Fruit fly (Drosophila melanogaster) whole organism, embryonic: ENCODE data around the gene tsh.

Experiments used
- Antp ChIP-seq: fragments of 200-800 bp; sonication (Bioruptor generic); optimal IDR thresholded peaks from 3 replicates; lab custom pipeline; 2016; ENCODE audit warnings: missing biosample characterization, missing genetic modification characterization
- Bteb2 ChIP-seq: fragments of 200-800 bp; sonication (Bioruptor generic); optimal IDR thresholded peaks from 2 replicates; lab custom pipeline; 2016; ENCODE audit warnings: missing biosample characterization, missing genetic modification characterization
- CG10267 ChIP-seq: fragments of 200-800 bp; sonication (Bioruptor generic); optimal IDR thresholded peaks from 2 replicates; lab custom pipeline; 2018; ENCODE audit warnings: missing biosample characterization, mild to moderate bottlenecking, missing genetic modification characterization, moderate library complexity
- CG11560 ChIP-seq: fragments of 200-800 bp; sonication (Bioruptor generic); IDR thresholded peaks from 3 replicates; pipeline ENCODE4 v1.3.6; 2022; ENCODE audit warnings: missing biosample characterization, missing genetic modification characterization
- CG11723 ChIP-seq: fragments of 200-800 bp; sonication (Bioruptor generic); optimal IDR thresholded peaks from 2 replicates; lab custom pipeline; 2017; ENCODE audit warnings: missing biosample characterization, mild to moderate bottlenecking, missing genetic modification characterization
- CG12155 ChIP-seq: fragments of 200-800 bp; sonication (Bioruptor generic); optimal IDR thresholded peaks from 3 replicates; lab custom pipeline; 2016; ENCODE audit warnings: missing biosample characterization, missing genetic modification characterization
- CG12769 ChIP-seq: fragments of 200-800 bp; sonication (Bioruptor generic); optimal IDR thresholded peaks from 2 replicates; lab custom pipeline; 2019; ENCODE audit warnings: missing biosample characterization, mild to moderate bottlenecking, missing genetic modification characterization, moderate library complexity
- CG13894 ChIP-seq: fragments of 200-800 bp; sonication (Bioruptor generic); optimal IDR thresholded peaks from 3 replicates; lab custom pipeline; 2018; ENCODE audit warnings: missing biosample characterization, mild to moderate bottlenecking, missing genetic modification characterization, moderate library complexity
- CG14860 ChIP-seq: fragments of 200-800 bp; sonication (Bioruptor generic); IDR thresholded peaks from 3 replicates; pipeline ENCODE4 v1.3.6; 2022; ENCODE audit warnings: missing biosample characterization, missing genetic modification characterization; ENCODE audit not compliant: partially characterized antibody
- CG15269 ChIP-seq: fragments of 200-800 bp; sonication (Bioruptor generic); optimal IDR thresholded peaks from 2 replicates; lab custom pipeline; 2018; ENCODE audit warnings: missing biosample characterization, mild to moderate bottlenecking, missing genetic modification characterization, moderate library complexity
- CG15696 ChIP-seq: fragments of 200-800 bp; sonication (Bioruptor generic); optimal IDR thresholded peaks from 2 replicates; lab custom pipeline; 2019; ENCODE audit warnings: missing biosample characterization, mild to moderate bottlenecking, missing genetic modification characterization, moderate library complexity
- CG16813 ChIP-seq: fragments of 200-800 bp; sonication (Bioruptor generic); IDR thresholded peaks from 3 replicates; pipeline ENCODE4 v1.3.6; 2022; ENCODE audit warnings: missing biosample characterization, missing genetic modification characterization; ENCODE audit not compliant: partially characterized antibody
- CG2120 ChIP-seq: fragments of 200-800 bp; sonication (Bioruptor generic); optimal IDR thresholded peaks from 3 replicates; lab custom pipeline; 2016; ENCODE audit warnings: missing biosample characterization, missing genetic modification characterization
- CG2202 ChIP-seq: fragments of 200-800 bp; sonication (Bioruptor generic); optimal IDR thresholded peaks from 2 replicates; lab custom pipeline; 2018; ENCODE audit warnings: missing biosample characterization, mild to moderate bottlenecking, missing genetic modification characterization
- CG33557 ChIP-seq: fragments of 200-800 bp; sonication (Bioruptor generic); optimal IDR thresholded peaks from 2 replicates; lab custom pipeline; 2019; ENCODE audit warnings: missing biosample characterization, mild to moderate bottlenecking, missing genetic modification characterization, moderate library complexity
- CG34224 ChIP-seq: fragments of 200-800 bp; sonication (Bioruptor generic); IDR thresholded peaks from 3 replicates; pipeline ENCODE4 v1.3.6; 2022; ENCODE audit warnings: missing biosample characterization, missing genetic modification characterization; ENCODE audit not compliant: partially characterized antibody
- CG3847 ChIP-seq: fragments of 200-800 bp; sonication (Bioruptor generic); IDR thresholded peaks from 2 replicates; pipeline ENCODE4 v1.3.6; 2022; ENCODE audit warnings: missing biosample characterization, missing genetic modification characterization
- CG42726 ChIP-seq: fragments of 200-800 bp; sonication (Bioruptor generic); IDR thresholded peaks from 2 replicates; pipeline ENCODE4 v1.3.6; 2022; ENCODE audit warnings: missing biosample characterization, missing genetic modification characterization; ENCODE audit not compliant: partially characterized antibody
- CG4328 ChIP-seq: fragments of 200-800 bp; sonication (Bioruptor generic); optimal IDR thresholded peaks from 3 replicates; lab custom pipeline; 2017; ENCODE audit warnings: missing biosample characterization, missing genetic modification reagents, missing genetic modification characterization
- CG4820 ChIP-seq: fragments of 200-800 bp; sonication (Bioruptor generic); optimal IDR thresholded peaks from 3 replicates; lab custom pipeline; 2016; ENCODE audit warnings: missing biosample characterization, missing genetic modification characterization
- CG6765 ChIP-seq: fragments of 200-800 bp; sonication (Bioruptor generic); optimal IDR thresholded peaks from 3 replicates; lab custom pipeline; 2017; ENCODE audit warnings: missing biosample characterization, mild to moderate bottlenecking, missing genetic modification characterization
- CG9876 ChIP-seq: fragments of 200-800 bp; sonication (Bioruptor generic); optimal IDR thresholded peaks from 2 replicates; lab custom pipeline; 2016; ENCODE audit warnings: missing biosample characterization, missing genetic modification characterization
- CHES-1-like ChIP-seq: fragments of 200-800 bp; sonication (Bioruptor generic); optimal IDR thresholded peaks from 2 replicates; lab custom pipeline; 2016; ENCODE audit warnings: missing biosample characterization, missing genetic modification characterization
- E2f2 ChIP-seq: fragments of 200-800 bp; sonication (Bioruptor generic); IDR thresholded peaks from 2 replicates; pipeline ENCODE4 v1.3.6; 2022; ENCODE audit warnings: missing biosample characterization, missing genetic modification characterization
- Hmx ChIP-seq: fragments of 200-800 bp; sonication (Bioruptor generic); optimal IDR thresholded peaks from 2 replicates; lab custom pipeline; 2016; ENCODE audit warnings: missing biosample characterization, missing genetic modification characterization
- Lhr ChIP-seq: fragments of 200-800 bp; sonication (Bioruptor generic); optimal IDR thresholded peaks from 3 replicates; lab custom pipeline; 2017; ENCODE audit warnings: mild to moderate bottlenecking, missing biosample characterization, missing genetic modification reagents, missing genetic modification characterization
- Myb ChIP-seq: fragments of 200-800 bp; sonication (Bioruptor generic); optimal IDR thresholded peaks from 2 replicates; lab custom pipeline; 2016; ENCODE audit warnings: missing biosample characterization, missing genetic modification characterization
- Six4 ChIP-seq: fragments of 200-800 bp; sonication (Bioruptor generic); optimal IDR thresholded peaks from 2 replicates; lab custom pipeline; 2016; ENCODE audit warnings: missing biosample characterization, missing genetic modification characterization
- Spps ChIP-seq: fragments of 200-800 bp; sonication (Bioruptor generic); optimal IDR thresholded peaks from 2 replicates; lab custom pipeline; 2018; ENCODE audit warnings: missing biosample characterization, mild to moderate bottlenecking, missing genetic modification characterization
- Taf1 ChIP-seq: fragments of 200-800 bp; sonication (Bioruptor generic); IDR thresholded peaks from 2 replicates; pipeline ENCODE4 v1.3.6; 2022; ENCODE audit warnings: missing biosample characterization, missing genetic modification characterization
- abd-A ChIP-seq: fragments of 200-800 bp; sonication (Bioruptor generic); optimal IDR thresholded peaks from 3 replicates; lab custom pipeline; 2019; ENCODE audit warnings: missing biosample characterization, mild to moderate bottlenecking, missing genetic modification characterization, moderate library complexity
- az2 ChIP-seq: fragments of 200-800 bp; sonication (Bioruptor generic); optimal IDR thresholded peaks from 3 replicates; lab custom pipeline; 2016; ENCODE audit warnings: missing biosample characterization, missing genetic modification characterization
- cas ChIP-seq: fragments of 200-800 bp; sonication (Bioruptor generic); IDR thresholded peaks from 2 replicates; pipeline ENCODE4 v1.3.6; 2022; ENCODE audit warnings: missing biosample characterization, missing genetic modification characterization
- chinmo ChIP-seq: fragments of 200-800 bp; sonication (Bioruptor generic); IDR thresholded peaks from 4 replicates; pipeline ENCODE4 v1.3.6; 2022; ENCODE audit warnings: missing biosample characterization, missing genetic modification characterization; ENCODE audit not compliant: partially characterized antibody
- dati ChIP-seq: fragments of 200-800 bp; sonication (Bioruptor generic); IDR thresholded peaks from 2 replicates; pipeline ENCODE4 v1.3.6; 2022; ENCODE audit warnings: missing biosample characterization, missing genetic modification characterization
- dimm ChIP-seq: fragments of 200-800 bp; sonication (Bioruptor generic); IDR thresholded peaks from 2 replicates; pipeline ENCODE4 v1.3.6; 2022; ENCODE audit warnings: missing biosample characterization, missing genetic modification characterization
- dm ChIP-seq: fragments of 200-800 bp; sonication (Bioruptor generic); optimal IDR thresholded peaks from 3 replicates; lab custom pipeline; 2016; ENCODE audit warnings: missing biosample characterization, missing genetic modification characterization
- gfzf ChIP-seq: fragments of 200-800 bp; sonication (Bioruptor generic); optimal IDR thresholded peaks from 2 replicates; lab custom pipeline; 2016; ENCODE audit warnings: missing biosample characterization, mild to moderate bottlenecking, missing genetic modification characterization, moderate library complexity
- grn ChIP-seq: fragments of 200-800 bp; sonication (Bioruptor generic); optimal IDR thresholded peaks from 3 replicates; lab custom pipeline; 2017; ENCODE audit warnings: missing biosample characterization, missing genetic modification characterization
- hbn ChIP-seq: fragments of 200-800 bp; sonication (Bioruptor generic); IDR thresholded peaks from 2 replicates; pipeline ENCODE4 v1.3.6; 2022; ENCODE audit warnings: missing biosample characterization, missing genetic modification characterization; ENCODE audit not compliant: partially characterized antibody
- lola ChIP-seq, 3 experiments: fragments of >200 bp in 2 of 3; fragments of 200-800 bp in 1 of 3; sonication (Bioruptor generic) in 1 of 3; optimal IDR thresholded peaks; 2 replicates each; lab custom pipeline; 2017 to 2019; ENCODE audit warnings: missing biosample characterization in 3 of 3, missing genetic modification characterization in 3 of 3, mild to moderate bottlenecking in 1 of 3, moderate library complexity in 1 of 3
- nerfin-2 ChIP-seq: fragments of 200-800 bp; sonication (Bioruptor generic); IDR thresholded peaks from 2 replicates; pipeline ENCODE4 v1.3.6; 2022; ENCODE audit warnings: missing biosample characterization, missing genetic modification characterization; ENCODE audit not compliant: partially characterized antibody
- otp ChIP-seq: fragments of 200-800 bp; sonication (Bioruptor generic); IDR thresholded peaks from 3 replicates; pipeline ENCODE4, ENCODE4 v1.3.6; 2022; ENCODE audit warnings: missing biosample characterization, missing genetic modification characterization
- phol ChIP-seq: fragments of 200-800 bp; sonication (Bioruptor generic); optimal IDR thresholded peaks from 3 replicates; lab custom pipeline; 2018; ENCODE audit warnings: missing biosample characterization, mild to moderate bottlenecking, missing genetic modification characterization, moderate library complexity
- pros ChIP-seq: fragments of 200-800 bp; sonication (Bioruptor generic); optimal IDR thresholded peaks from 3 replicates; lab custom pipeline; 2019; ENCODE audit warnings: missing biosample characterization, mild to moderate bottlenecking, missing genetic modification characterization, moderate library complexity
- sens ChIP-seq: fragments of 200-800 bp; sonication (Bioruptor generic); peaks from one replicate; lab custom pipeline; 2016; ENCODE audit warnings: missing biosample characterization, missing genetic modification characterization
- sisA ChIP-seq: fragments of 200-800 bp; sonication (Bioruptor generic); IDR thresholded peaks from 2 replicates; pipeline ENCODE4 v1.3.6; 2022; ENCODE audit warnings: missing biosample characterization, missing genetic modification characterization
- sqz ChIP-seq: fragments of 200-800 bp; sonication (Bioruptor generic); optimal IDR thresholded peaks from 3 replicates; lab custom pipeline; 2018; ENCODE audit warnings: missing biosample characterization, mild to moderate bottlenecking, missing genetic modification characterization
- tgo ChIP-seq: fragments of 200-800 bp; sonication (Bioruptor generic); IDR thresholded peaks from 3 replicates; pipeline ENCODE4 v1.3.6; 2022; ENCODE audit warnings: missing biosample characterization, missing genetic modification characterization
- trem ChIP-seq: fragments of 200-800 bp; optimal IDR thresholded peaks from 3 replicates; lab custom pipeline; 2019; ENCODE audit warnings: missing biosample characterization, mild to moderate bottlenecking, missing genetic modification characterization, moderate library complexity
- twi ChIP-seq: fragments of 200-800 bp; optimal IDR thresholded peaks from 2 replicates; lab custom pipeline; 2019; ENCODE audit warnings: missing biosample characterization, mild to moderate bottlenecking, missing genetic modification characterization, moderate library complexity

tsh gene

DNA sequence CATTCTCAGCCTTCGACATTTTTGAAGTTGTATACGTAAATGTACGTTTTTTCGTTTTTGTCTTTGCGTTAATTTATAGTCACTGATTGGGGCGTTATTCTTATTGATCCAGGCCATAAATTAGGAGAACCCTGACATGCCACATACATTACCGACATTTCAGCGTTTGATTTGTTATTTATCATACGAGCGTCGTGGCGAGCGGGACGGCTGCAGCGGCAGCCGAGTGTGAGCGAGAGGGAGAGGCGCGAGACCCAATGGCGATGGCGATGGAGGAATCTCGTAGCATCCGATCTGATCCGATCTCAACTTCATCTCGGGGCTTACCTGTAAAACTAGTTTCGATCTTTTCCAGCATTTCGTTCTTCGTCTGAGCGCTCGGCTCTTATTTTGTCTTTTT lies 38.0 kb downstream of the tsh start (continued):
- TF ChIP-seq CG16813 (no peak), trem (tag; lab: Kevin White, UChicago) (no peak), lola (GFP tag; optimal IDR thresholded peaks at IDR 0.05; lab: Kevin White, UChicago) (no peak), Myb (GFP tag; lab: Kevin White, UChicago) (no peak), dimm (GFP tag; lab: Robert Waterston, UW) (no peak), CG12155 (GFP tag; lab: Kevin White, UChicago) (no peak), E2f2 (GFP tag; lab: Robert Waterston, UW) (no peak), CG15269 (tag; lab: Kevin White, UChicago) (peak; percentile 12), hbn (GFP tag; lab: Robert Waterston, UW) (no peak), CG6765 (GFP tag; lab: Kevin White, UChicago) (no peak), phol (no peak), dm (GFP tag; lab: Kevin White, UChicago) (no peak), Hmx (GFP tag; lab: Kevin White, UChicago) (no peak), CG10267 (no peak), CG13894 (tag; lab: Kevin White, UChicago) (peak; percentile 39), Antp (GFP tag; lab: Kevin White, UChicago) (no peak), CG42726 (no peak), CG2120 (GFP tag; lab: Kevin White, UChicago) (no peak), sens (GFP tag; lab: Kevin White, UChicago) (peak; percentile 59), Six4 (GFP tag; lab: Kevin White, UChicago) (no peak), CG9876 (GFP tag; lab: Kevin White, UChicago) (no peak), CG14860 (no peak), CG11560 (tag; lab: Robert Waterston, UW) (no peak), chinmo (GFP tag; lab: Robert Waterston, UW) (0 out of 4 replicates have a peak, but pooled peaks have one; percentile 29), CG15696 (tag; lab: Kevin White, UChicago) (no peak), pros (GFP tag; lab: Kevin White, UChicago) (no peak), az2 (GFP tag; lab: Kevin White, UChicago) (no peak), twi (no peak), sisA (GFP tag; lab: Robert Waterston, UW) (no peak), CG33557 (GFP tag; lab: Kevin White, UChicago) (no peak), gfzf (GFP tag; lab: Kevin White, UChicago) (no peak), cas (GFP tag; lab: Robert Waterston, UW) (no peak), Lhr (GFP tag; lab: Kevin White, UChicago) (no peak), Taf1 (GFP tag; lab: Robert Waterston, UW) (no peak), CG3847 (GFP tag; lab: Robert Waterston, UW) (no peak), CG4820 (GFP tag; lab: Kevin White, UChicago) (no peak), CG4328 (GFP tag; lab: Kevin White, UChicago) (no peak), CG2202 (tag; lab: Kevin White, UChicago) (no peak), CG12769 (tag; lab: Kevin White, UChicago) (peak; percentile 31), grn (GFP tag; lab: Kevin White, UChicago) (peak; percentile 89), nerfin-2 (GFP tag; lab: Robert Waterston, UW) (no peak), CHES-1-like (GFP tag; lab: Kevin White, UChicago) (no peak), sqz (no peak), abd-A (tag; lab: Kevin White, UChicago) (peak; percentile 80), Spps (tag; lab: Kevin White, UChicago) (no peak), tgo (GFP tag; lab: Robert Waterston, UW) (no peak), CG11723 (no peak), dati (GFP tag; lab: Robert Waterston, UW) (no peak), otp (GFP tag; lab: Robert Waterston, UW) (no peak), Bteb2 (GFP tag; lab: Kevin White, UChicago) (no peak), CG34224 (GFP tag; lab: Robert Waterston, UW) (no peak)
